Worm (Caenorhabditis elegans) whole organism, L1 larva: Measurements from ENCODE around the gene Y56A3A.7.

Experiments
- C16A3.4 ChIP-seq: fragments of 150-350 bp; optimal IDR thresholded peaks from 2 replicates; lab custom pipeline; 2014; ENCODE audit warnings: missing biosample characterization, missing genetic modification characterization
- C34B4.2 ChIP-seq: sonication (generic microtip); optimal IDR thresholded peaks from 2 replicates; lab custom pipeline; 2017; ENCODE audit warnings: mild to moderate bottlenecking, missing genetic modification characterization, missing compliant biosample characterization
- Y116A8C.19 ChIP-seq: sonication (generic microtip); optimal IDR thresholded peaks from 2 replicates; lab custom pipeline; 2016; ENCODE audit warnings: missing compliant biosample characterization, missing genetic modification characterization, borderline replicate concordance
- ceh-63 ChIP-seq: fragments of 200-800 bp; sonication (Bioruptor generic); optimal IDR thresholded peaks from 2 replicates; lab custom pipeline; 2018; ENCODE audit warnings: mild to moderate bottlenecking, missing genetic modification characterization, missing compliant biosample characterization
- ceh-8 ChIP-seq: fragments of 200-800 bp; sonication (Bioruptor generic); optimal IDR thresholded peaks from 2 replicates; lab custom pipeline; 2018; ENCODE audit warnings: mild to moderate bottlenecking, missing genetic modification characterization, moderate library complexity, missing compliant biosample characterization
- ceh-88 ChIP-seq: fragments of 200-800 bp; sonication (Bioruptor generic); IDR thresholded peaks from 2 replicates; pipeline ENCODE4 v1.3.6; 2022; ENCODE audit warnings: missing genetic modification characterization, missing compliant biosample characterization
- ceh-90 ChIP-seq: sonication (generic microtip); optimal IDR thresholded peaks from 2 replicates; lab custom pipeline; 2016; ENCODE audit warnings: missing genetic modification characterization, missing compliant biosample characterization
- ces-1 ChIP-seq: fragments of 150-350 bp; optimal IDR thresholded peaks from 2 replicates; lab custom pipeline; 2014; ENCODE audit warnings: missing biosample characterization, missing genetic modification reagents, missing genetic modification characterization
- dpl-1 ChIP-seq, 3 experiments: fragments of 150-350 bp in 2 of 3; sonication (generic microtip) in 1 of 3; optimal IDR thresholded peaks; 2 replicates each; lab custom pipeline; 2014 to 2017; ENCODE audit warnings: missing biosample characterization in 3 of 3, missing genetic modification characterization in 3 of 3, missing genetic modification reagents in 3 of 3
- efl-1 ChIP-seq, 4 experiments: fragments of 150-350 bp; optimal IDR thresholded peaks in 3 of 4; peaks in 1 of 4; 1 replicate in 1 of 4; 2 replicates in 3 of 4; lab custom pipeline; 2014; ENCODE audit warnings: missing biosample characterization in 2 of 4, missing genetic modification characterization in 2 of 4, missing genetic modification reagents in 2 of 4
- efl-3 ChIP-seq: fragments of 200-800 bp; sonication (Bioruptor generic); optimal IDR thresholded peaks from 2 replicates; lab custom pipeline; 2018; ENCODE audit warnings: mild to moderate bottlenecking, missing genetic modification characterization, missing compliant biosample characterization
- fkh-10 ChIP-seq: sonication (generic microtip); optimal IDR thresholded peaks from 2 replicates; lab custom pipeline; 2017; ENCODE audit warnings: missing biosample characterization, missing genetic modification reagents, missing genetic modification characterization
- fos-1 ChIP-seq: fragments of 150-350 bp; optimal IDR thresholded peaks from 2 replicates; lab custom pipeline; 2014; ENCODE audit warnings: missing biosample characterization, missing genetic modification characterization
- grh-1 ChIP-seq: fragments of 200-800 bp; sonication (Bioruptor generic); IDR thresholded peaks from 2 replicates; pipeline ENCODE4 v1.3.6; 2022; ENCODE audit warnings: missing genetic modification reagents, missing genetic modification characterization, missing compliant biosample characterization
- hlh-4 ChIP-seq: sonication (generic microtip); optimal IDR thresholded peaks from 2 replicates; lab custom pipeline; 2016; ENCODE audit warnings: mild to moderate bottlenecking, missing genetic modification characterization, missing compliant biosample characterization
- hpl-2 ChIP-seq: fragments of 150-350 bp; optimal IDR thresholded peaks from 2 replicates; lab custom pipeline; 2014; ENCODE audit warnings: missing biosample characterization, missing genetic modification reagents, missing genetic modification characterization
- isw-1 ChIP-seq: fragments of 200-800 bp; sonication (Bioruptor generic); IDR thresholded peaks from 2 replicates; pipeline ENCODE4 v1.3.6; 2022; ENCODE audit warnings: missing genetic modification characterization, missing compliant biosample characterization
- jun-1 ChIP-seq: fragments of 150-350 bp; optimal IDR thresholded peaks from 2 replicates; lab custom pipeline; 2014; ENCODE audit warnings: missing biosample characterization, missing genetic modification reagents, missing genetic modification characterization
- lin-13 ChIP-seq: fragments of 150-350 bp; optimal IDR thresholded peaks from 2 replicates; lab custom pipeline; 2014; ENCODE audit warnings: missing biosample characterization, missing genetic modification reagents, missing genetic modification characterization
- lin-15B ChIP-seq: fragments of 150-350 bp; sonication (generic microtip); optimal IDR thresholded peaks from 3 replicates; lab custom pipeline; 2014; ENCODE audit warnings: missing biosample characterization, missing genetic modification characterization
- lin-35 ChIP-seq, 2 experiments: fragments of 150-350 bp; optimal IDR thresholded peaks; 2 replicates each; lab custom pipeline; 2014; ENCODE audit warnings: missing biosample characterization in 2 of 2, missing genetic modification characterization in 2 of 2, missing genetic modification reagents in 2 of 2
- lin-39 ChIP-seq: fragments of 150-350 bp; optimal IDR thresholded peaks from 2 replicates; lab custom pipeline; 2014; ENCODE audit warnings: missing biosample characterization, missing genetic modification reagents, missing genetic modification characterization
- lsy-2 ChIP-seq, 2 experiments: fragments of 150-350 bp; optimal IDR thresholded peaks; 2 replicates each; lab custom pipeline; 2014; ENCODE audit warnings: missing biosample characterization in 2 of 2, missing genetic modification characterization in 2 of 2
- mdl-1 ChIP-seq, 2 experiments: fragments of 150-350 bp; optimal IDR thresholded peaks; 2 replicates each; lab custom pipeline; 2014 to 2017; ENCODE audit warnings: missing biosample characterization in 2 of 2, missing genetic modification characterization in 2 of 2, inconsistent platforms in 1 of 2
- nhr-12 ChIP-seq: sonication (generic microtip); optimal IDR thresholded peaks from 2 replicates; lab custom pipeline; 2017; ENCODE audit warnings: missing biosample characterization, missing genetic modification characterization
- nhr-19 ChIP-seq: fragments of 200-800 bp; sonication (Bioruptor generic); conservative IDR thresholded peaks from 2 replicates; pipeline ENCODE4 v1.3.6; 2022; ENCODE audit warnings: missing genetic modification characterization, missing compliant biosample characterization
- nhr-20 ChIP-seq: sonication (generic microtip); optimal IDR thresholded peaks from 2 replicates; lab custom pipeline; 2016; ENCODE audit warnings: mild to moderate bottlenecking, missing genetic modification characterization, missing compliant biosample characterization
- nhr-237 ChIP-seq: fragments of 150-350 bp; optimal IDR thresholded peaks from 2 replicates; lab custom pipeline; 2014; ENCODE audit warnings: missing biosample characterization, missing genetic modification characterization
- nhr-28 ChIP-seq: fragments of 150-350 bp; optimal IDR thresholded peaks from 2 replicates; lab custom pipeline; 2014; ENCODE audit warnings: missing biosample characterization, missing genetic modification characterization
- nhr-85 ChIP-seq: sonication (generic microtip); peaks from one replicate; lab custom pipeline; 2016; ENCODE audit warnings: missing genetic modification characterization, inconsistent platforms, missing compliant biosample characterization
- pqm-1 ChIP-seq: sonication (generic microtip); optimal IDR thresholded peaks from 3 replicates; lab custom pipeline; 2017; ENCODE audit warnings: missing biosample characterization, missing genetic modification characterization
- rnt-1 ChIP-seq: sonication (generic microtip); optimal IDR thresholded peaks from 2 replicates; lab custom pipeline; 2016; ENCODE audit warnings: mild to moderate bottlenecking, missing genetic modification characterization, moderate library complexity, missing compliant biosample characterization
- skn-1 ChIP-seq: fragments of 150-350 bp; optimal IDR thresholded peaks from 2 replicates; lab custom pipeline; 2014; ENCODE audit warnings: missing biosample characterization, missing genetic modification characterization
- snpc-4 ChIP-seq: fragments of 150-350 bp; optimal IDR thresholded peaks from 2 replicates; lab custom pipeline; 2014; ENCODE audit warnings: missing biosample characterization, missing genetic modification characterization
- snu-23 ChIP-seq: sonication (generic microtip); optimal IDR thresholded peaks from 2 replicates; lab custom pipeline; 2016; ENCODE audit warnings: missing genetic modification characterization, missing compliant biosample characterization
- sup-37 ChIP-seq: fragments of 200-800 bp; sonication (Bioruptor generic); optimal IDR thresholded peaks from 2 replicates; lab custom pipeline; 2018; ENCODE audit warnings: mild to moderate bottlenecking, missing genetic modification characterization, missing compliant biosample characterization
- tbx-2 ChIP-seq: sonication (generic microtip); optimal IDR thresholded peaks from 2 replicates; lab custom pipeline; 2016; ENCODE audit warnings: missing genetic modification characterization, missing compliant biosample characterization
- tlp-1 ChIP-seq: fragments of 150-350 bp; optimal IDR thresholded peaks from 2 replicates; lab custom pipeline; 2014; ENCODE audit warnings: missing biosample characterization, missing genetic modification characterization
- unc-130 ChIP-seq: fragments of 150-350 bp; optimal IDR thresholded peaks from 2 replicates; lab custom pipeline; 2017; ENCODE audit warnings: missing biosample characterization, missing genetic modification characterization, inconsistent platforms
- unc-30 ChIP-seq: sonication (generic microtip); optimal IDR thresholded peaks from 2 replicates; lab custom pipeline; 2017; ENCODE audit warnings: missing biosample characterization, missing genetic modification characterization
- unc-86 ChIP-seq: sonication (generic microtip); optimal IDR thresholded peaks from 2 replicates; lab custom pipeline; 2016; ENCODE audit warnings: missing genetic modification characterization, missing compliant biosample characterization
- unc-98 ChIP-seq: fragments of 200-800 bp; sonication (Bioruptor generic); IDR thresholded peaks from 2 replicates; pipeline ENCODE4 v1.3.6; 2022; ENCODE audit warnings: missing genetic modification characterization, missing compliant biosample characterization
- vab-15 ChIP-seq: sonication (generic microtip); optimal IDR thresholded peaks from 2 replicates; lab custom pipeline; 2017; ENCODE audit warnings: missing genotype, mild to moderate bottlenecking, missing genetic modification characterization, missing compliant biosample characterization
- zag-1 ChIP-seq: fragments of 150-350 bp; optimal IDR thresholded peaks from 2 replicates; lab custom pipeline; 2014; ENCODE audit warnings: missing biosample characterization, missing genetic modification characterization
- ztf-4 ChIP-seq: fragments of 150-350 bp; optimal IDR thresholded peaks from 2 replicates; lab custom pipeline; 2014; ENCODE audit warnings: missing biosample characterization, missing genetic modification characterization

Gene Y56A3A.7

ce11 chrIII:11974414-11974813, 27.6 kb upstream of the Y56A3A.7 start, which contains the start of gene Y56A3A.31:
Gene Y56A3A.31 (plus strand): TSS chrIII:11974477.
- no peak for TF ChIP-seq sup-37 (GFP tag; lab: Kevin White, UChicago)
- TF ChIP-seq fkh-10 (GFP tag; lab: Kevin White, UChicago), result no peak
- TF ChIP-seq ceh-63 (GFP tag; lab: Kevin White, UChicago), result no peak
- no peak for TF ChIP-seq Y116A8C.19 (tag; lab: Kevin White, UChicago)
- TF ChIP-seq lin-39 (tag; lab: Kevin White, UChicago), result no peak
- no peak for TF ChIP-seq tbx-2 (tag; lab: Kevin White, UChicago)
- TF ChIP-seq grh-1 (GFP tag; lab: Robert Waterston, UW), result no peak
- no peak for TF ChIP-seq tlp-1
- no peak for TF ChIP-seq ceh-8
- no peak for TF ChIP-seq isw-1 (GFP tag; lab: Robert Waterston, UW)
- no peak for TF ChIP-seq pqm-1 (tag; lab: Kevin White, UChicago)
- no peak for TF ChIP-seq C16A3.4 (tag; lab: Kevin White, UChicago)
- TF ChIP-seq unc-98 (GFP tag; lab: Robert Waterston, UW), result no peak
- no peak for TF ChIP-seq zag-1 (tag; lab: Kevin White, UChicago)
- no peak for TF ChIP-seq ceh-90 (tag; lab: Kevin White, UChicago)
- TF ChIP-seq mdl-1 (tag; optimal IDR thresholded peaks at IDR 0.05; lab: Kevin White, UChicago), result peak in 1 of 2 experiments; percentile 4
- no peak for TF ChIP-seq jun-1 (tag; lab: Kevin White, UChicago)
- no peak for TF ChIP-seq unc-86
- TF ChIP-seq nhr-28 (tag; lab: Kevin White, UChicago), result no peak
- no peak for TF ChIP-seq unc-130 (tag; lab: Kevin White, UChicago)
- no peak for TF ChIP-seq lin-13
- TF ChIP-seq nhr-237, result no peak
- TF ChIP-seq hlh-4 (tag; lab: Kevin White, UChicago), result no peak
- no peak for TF ChIP-seq lin-15B (tag; lab: Kevin White, UChicago)
- TF ChIP-seq nhr-20 (tag; lab: Kevin White, UChicago), result no peak
- no peak for TF ChIP-seq fos-1
- no peak for TF ChIP-seq vab-15
- no peak for TF ChIP-seq C34B4.2 (tag; lab: Kevin White, UChicago)
- peak; percentile 46 for TF ChIP-seq nhr-85
- TF ChIP-seq rnt-1 (tag; lab: Kevin White, UChicago), result no peak
- TF ChIP-seq ces-1, result no peak
- peak; percentile 79 to 87 for TF ChIP-seq efl-1 (optimal IDR thresholded peaks at IDR 0.05; lab: Kevin White, UChicago)
- TF ChIP-seq efl-1 (GFP tag; optimal IDR thresholded peaks at IDR 0.05 in 1 of 2; lab: Kevin White, UChicago), result peak; percentile 75 to 98
- TF ChIP-seq lin-35 (GFP tag; optimal IDR thresholded peaks at IDR 0.05; lab: Kevin White, UChicago), result peak; percentile 25 to 81
- TF ChIP-seq nhr-19, result no peak
- TF ChIP-seq ceh-88 (GFP tag; lab: Robert Waterston, UW), result no peak
- TF ChIP-seq dpl-1 (GFP tag; optimal IDR thresholded peaks at IDR 0.05; lab: Kevin White, UChicago), result peak; percentile 39 to 80 (median 73)
- TF ChIP-seq skn-1 (tag; lab: Kevin White, UChicago), result no peak
- no peak for TF ChIP-seq snu-23 (GFP tag; lab: Kevin White, UChicago)
- no peak for TF ChIP-seq lsy-2 (tag; optimal IDR thresholded peaks at IDR 0.05; lab: Kevin White, UChicago)
- no peak for TF ChIP-seq snpc-4 (tag; lab: Kevin White, UChicago)

- TF ChIP-seq efl-3 (GFP tag; lab: Kevin White, UChicago) (no peak), hpl-2 (GFP tag; lab: Kevin White, UChicago) (no peak), nhr-12 (tag; lab: Kevin White, UChicago) (no peak), unc-30 (no peak), ceh-8 (no peak), hlh-4 (tag; lab: Kevin White, UChicago) (no peak), ztf-4 (no peak), pqm-1 (tag; lab: Kevin White, UChicago) (no peak), sup-37 (GFP tag; lab: Kevin White, UChicago) (no peak)
- TF ChIP-seq, all 84 proteins: peak for 0
Observed at ce11 chrIII:11973996-11974395, 27.2 kb upstream of the Y56A3A.7 start, which contains the start of gene ung-1. Gene ung-1 (minus strand): TSS chrIII:11974096.
